Worm (Caenorhabditis elegans) whole organism, L1 larva: ENCODE results near the gene ifta-2.

Experiments
- fkh-4 ChIP-seq: sonication (generic microtip); optimal IDR thresholded peaks from 2 replicates; lab custom pipeline; 2016; ENCODE audit warnings: missing compliant biosample characterization, missing genetic modification characterization, borderline replicate concordance
- lsy-2 ChIP-seq, 2 experiments: fragments of 150-350 bp; optimal IDR thresholded peaks; 2 replicates each; lab custom pipeline; 2014; ENCODE audit warnings: missing biosample characterization in 2 of 2, missing genetic modification characterization in 2 of 2
- nhr-237 ChIP-seq: fragments of 150-350 bp; optimal IDR thresholded peaks from 2 replicates; lab custom pipeline; 2014; ENCODE audit warnings: missing biosample characterization, missing genetic modification characterization
- nhr-28 ChIP-seq: fragments of 150-350 bp; optimal IDR thresholded peaks from 2 replicates; lab custom pipeline; 2014; ENCODE audit warnings: missing biosample characterization, missing genetic modification characterization
- unc-130 ChIP-seq: fragments of 150-350 bp; optimal IDR thresholded peaks from 2 replicates; lab custom pipeline; 2017; ENCODE audit warnings: missing biosample characterization, missing genetic modification characterization, inconsistent platforms

ce11 chrIV:17279592-17280440, 22.0 kb downstream of the ifta-2 start:
- TF ChIP-seq nhr-28 = no peak
- TF ChIP-seq nhr-237 = no peak
- TF ChIP-seq fkh-4 (tag; lab: Kevin White, UChicago) = no peak
- TF ChIP-seq unc-130 (tag; lab: Kevin White, UChicago) = no peak
- no peak for TF ChIP-seq lsy-2 (tag; optimal IDR thresholded peaks at IDR 0.05; lab: Kevin White, UChicago)
